Fruit fly (Drosophila melanogaster) whole organism, prepupa: Measurements from ENCODE around the gene CG16815.

Experiments used
- Blimp-1 ChIP-seq: fragments of 200-800 bp; sonication (Bioruptor generic); optimal IDR thresholded peaks from 3 replicates; lab custom pipeline; 2017; ENCODE audit warnings: missing biosample characterization, missing genetic modification characterization, mild to moderate bottlenecking, moderate library complexity, missing genetic modification reagents
- CG10669 ChIP-seq: fragments of 200-800 bp; sonication (Bioruptor generic); optimal IDR thresholded peaks from 3 replicates; lab custom pipeline; 2018; ENCODE audit warnings: missing biosample characterization, mild to moderate bottlenecking, missing genetic modification characterization, moderate library complexity
- CG11902 ChIP-seq: fragments of 200-800 bp; sonication (Bioruptor generic); optimal IDR thresholded peaks from 3 replicates; lab custom pipeline; 2016; ENCODE audit warnings: missing biosample characterization, missing genetic modification characterization
- CG15336 ChIP-seq: fragments of 200-800 bp; sonication (Bioruptor generic); IDR thresholded peaks from 2 replicates; pipeline ENCODE4 v1.3.6; 2022; ENCODE audit warnings: missing biosample characterization, missing genetic modification characterization
- CG1621 ChIP-seq: fragments of 200-800 bp; sonication (Bioruptor generic); optimal IDR thresholded peaks from 3 replicates; lab custom pipeline; 2018; ENCODE audit warnings: missing biosample characterization, mild to moderate bottlenecking, missing genetic modification characterization
- CG16779 ChIP-seq: fragments of 200-800 bp; sonication (Bioruptor generic); optimal IDR thresholded peaks from 3 replicates; lab custom pipeline; 2017; ENCODE audit warnings: missing biosample characterization, mild to moderate bottlenecking, missing genetic modification characterization
- CG31627 ChIP-seq: fragments of 200-800 bp; sonication (Bioruptor generic); optimal IDR thresholded peaks from 3 replicates; lab custom pipeline; 2016; ENCODE audit warnings: missing biosample characterization, missing genetic modification characterization
- CG34406 ChIP-seq: fragments of 200-800 bp; sonication (Bioruptor generic); optimal IDR thresholded peaks from 3 replicates; lab custom pipeline; 2016; ENCODE audit warnings: missing biosample characterization, missing genetic modification characterization
- CG4318 ChIP-seq: fragments of 200-800 bp; sonication (Bioruptor generic); optimal IDR thresholded peaks from 3 replicates; lab custom pipeline; 2017; ENCODE audit warnings: missing biosample characterization, mild to moderate bottlenecking, missing genetic modification characterization
- CG6276 ChIP-seq: fragments of 200-800 bp; sonication (Bioruptor generic); optimal IDR thresholded peaks from 2 replicates; lab custom pipeline; 2017; ENCODE audit warnings: missing biosample characterization, mild to moderate bottlenecking, missing genetic modification characterization
- CG6792 ChIP-seq: fragments of 200-800 bp; sonication (Bioruptor generic); optimal IDR thresholded peaks from 3 replicates; lab custom pipeline; 2016; ENCODE audit warnings: missing biosample characterization, missing genetic modification characterization
- CG6854 ChIP-seq: fragments of 200-800 bp; sonication (Bioruptor generic); optimal IDR thresholded peaks from 2 replicates; lab custom pipeline; 2017; ENCODE audit warnings: missing biosample characterization, mild to moderate bottlenecking, missing genetic modification characterization
- CG8119 ChIP-seq: fragments of 200-800 bp; sonication (Bioruptor generic); IDR thresholded peaks from 3 replicates; pipeline ENCODE4 v1.3.6; 2022; ENCODE audit warnings: missing biosample characterization, missing genetic modification characterization
- CG9139 ChIP-seq: fragments of 200-800 bp; sonication (Bioruptor generic); optimal IDR thresholded peaks from 3 replicates; lab custom pipeline; 2017; ENCODE audit warnings: missing biosample characterization, mild to moderate bottlenecking, missing genetic modification characterization
- Eip75B ChIP-seq: fragments of 200-800 bp; sonication (Bioruptor generic); optimal IDR thresholded peaks from 3 replicates; lab custom pipeline; 2016; ENCODE audit warnings: missing biosample characterization, missing genetic modification characterization
- Eip93F ChIP-seq: fragments of 200-800 bp; sonication (Bioruptor generic); optimal IDR thresholded peaks from 2 replicates; lab custom pipeline; 2016; ENCODE audit warnings: missing biosample characterization, mild to moderate bottlenecking, missing genetic modification characterization
- Ets21C ChIP-seq: fragments of 200-800 bp; sonication (Bioruptor generic); optimal IDR thresholded peaks from 3 replicates; lab custom pipeline; 2016; ENCODE audit warnings: missing biosample characterization, missing genetic modification characterization
- Ets96B ChIP-seq: fragments of 200-800 bp; optimal IDR thresholded peaks from 2 replicates; lab custom pipeline; 2019; ENCODE audit warnings: missing biosample characterization, mild to moderate bottlenecking, missing genetic modification characterization, moderate library complexity
- Gug ChIP-seq: fragments of 200-800 bp; sonication (Bioruptor generic); IDR thresholded peaks from 2 replicates; pipeline ENCODE4 v1.3.6; 2022; ENCODE audit warnings: missing biosample characterization, missing genetic modification characterization
- Hr4 ChIP-seq: fragments of 200-800 bp; sonication (Bioruptor generic); optimal IDR thresholded peaks from 3 replicates; lab custom pipeline; 2016; ENCODE audit warnings: missing biosample characterization, missing genetic modification characterization
- Lpt ChIP-seq: fragments of 200-800 bp; sonication (Bioruptor generic); optimal IDR thresholded peaks from 3 replicates; lab custom pipeline; 2016; ENCODE audit warnings: missing biosample characterization, missing genetic modification characterization
- Met ChIP-seq: fragments of 200-800 bp; sonication (Bioruptor generic); optimal IDR thresholded peaks from 3 replicates; lab custom pipeline; 2016; ENCODE audit warnings: missing biosample characterization, missing genetic modification characterization
- Sox102F ChIP-seq: fragments of 200-800 bp; sonication (Bioruptor generic); optimal IDR thresholded peaks from 2 replicates; lab custom pipeline; 2016; ENCODE audit warnings: missing biosample characterization, mild to moderate bottlenecking, missing genetic modification characterization
- acj6 ChIP-seq: fragments of 200-800 bp; sonication (Bioruptor generic); optimal IDR thresholded peaks from 3 replicates; lab custom pipeline; 2016; ENCODE audit warnings: missing biosample characterization, missing genetic modification characterization
- cyc ChIP-seq: fragments of 200-800 bp; sonication (Bioruptor generic); optimal IDR thresholded peaks from 3 replicates; lab custom pipeline; 2016; ENCODE audit warnings: missing biosample characterization, missing genetic modification characterization
- dac ChIP-seq: fragments of 200-800 bp; sonication (Bioruptor generic); optimal IDR thresholded peaks from 2 replicates; lab custom pipeline; 2017; ENCODE audit warnings: missing biosample characterization, mild to moderate bottlenecking, missing genetic modification characterization
- dsx ChIP-seq: fragments of 200-800 bp; optimal IDR thresholded peaks from 3 replicates; lab custom pipeline; 2019; ENCODE audit warnings: missing biosample characterization, mild to moderate bottlenecking, missing genetic modification characterization, moderate library complexity; ENCODE audit not compliant: poor library complexity, severe bottlenecking
- fd85E ChIP-seq: fragments of 200-800 bp; sonication (Bioruptor generic); optimal IDR thresholded peaks from 3 replicates; lab custom pipeline; 2016; ENCODE audit warnings: missing biosample characterization, missing genetic modification characterization
- lz ChIP-seq: fragments of 200-800 bp; sonication (Bioruptor generic); optimal IDR thresholded peaks from 3 replicates; lab custom pipeline; 2016; ENCODE audit warnings: missing biosample characterization, missing genetic modification characterization
- spab ChIP-seq: fragments of 200-800 bp; sonication (Bioruptor generic); optimal IDR thresholded peaks from 2 replicates; lab custom pipeline; 2017; ENCODE audit warnings: missing biosample characterization, mild to moderate bottlenecking, missing genetic modification characterization, missing genetic modification reagents
- ss ChIP-seq, 2 experiments: fragments of 200-800 bp; sonication (Bioruptor generic); optimal IDR thresholded peaks; 2 replicates in 1 of 2; 3 replicates in 1 of 2; lab custom pipeline; 2017 to 2018; ENCODE audit warnings: mild to moderate bottlenecking in 2 of 2, missing biosample characterization in 2 of 2, missing genetic modification characterization in 2 of 2, moderate library complexity in 1 of 2
- svp ChIP-seq: fragments of 200-800 bp; sonication (Bioruptor generic); peaks from one replicate; lab custom pipeline; 2016; ENCODE audit warnings: missing biosample characterization, missing genetic modification characterization

Gene CG16815

dm6 chr2L:13234610-13235489, 5.2 kb downstream of the CG16815 start, which contains the start of gene Mabi:
TSS of gene Mabi (minus strand) at chr2L:13234660.
- TF ChIP-seq dac (no peak), Hr4 (GFP tag; lab: Kevin White, UChicago) (no peak), Eip93F (no peak), CG4318 (GFP tag; lab: Kevin White, UChicago) (no peak), acj6 (no peak), Sox102F (GFP tag; lab: Kevin White, UChicago) (no peak), CG8119 (GFP tag; lab: Robert Waterston, UW) (no peak), CG10669 (no peak), Eip75B (GFP tag; lab: Kevin White, UChicago) (no peak), Ets96B (tag; lab: Kevin White, UChicago) (no peak), CG34406 (no peak), CG6854 (GFP tag; lab: Kevin White, UChicago) (no peak), Gug (no peak)

dm6 chr2L:13236194-13236593, 6.6 kb downstream of the CG16815 start, which contains the start of gene Jhbp14:
TSS of gene Jhbp14 (plus strand) at chr2L:13236494.
- TF ChIP-seq CG6276 (GFP tag; lab: Kevin White, UChicago), result no peak
- no peak for TF ChIP-seq fd85E
- no peak for TF ChIP-seq Eip93F
- TF ChIP-seq CG31627, result no peak
- no peak for TF ChIP-seq CG9139 (GFP tag; lab: Kevin White, UChicago)
- no peak for TF ChIP-seq CG11902
- no peak for TF ChIP-seq Ets21C (GFP tag; lab: Kevin White, UChicago)
- TF ChIP-seq CG15336 (GFP tag; lab: Robert Waterston, UW), result no peak
- no peak for TF ChIP-seq Blimp-1 (GFP tag; lab: Kevin White, UChicago)
- no peak for TF ChIP-seq ss (GFP tag; optimal IDR thresholded peaks at IDR 0.05; lab: Kevin White, UChicago)
- no peak for TF ChIP-seq Lpt
- no peak for TF ChIP-seq Sox102F (GFP tag; lab: Kevin White, UChicago)
- no peak for TF ChIP-seq cyc
- TF ChIP-seq Met (GFP tag; lab: Kevin White, UChicago), result no peak

- TF ChIP-seq CG6792 (GFP tag; lab: Kevin White, UChicago) (no peak), lz (no peak), CG1621 (tag; lab: Kevin White, UChicago) (no peak), spab (GFP tag; lab: Kevin White, UChicago) (no peak), dsx (GFP tag; lab: Kevin White, UChicago) (no peak)
These were observed 10.1 kb downstream of the CG16815 start, which contains the start of gene Jhbp13 for dm6 chr2L:13239689-13240088. TSS of gene Jhbp13 (plus strand) at chr2L:13239989.

- TF ChIP-seq svp (GFP tag; lab: Kevin White, UChicago), result peak; percentile 17
- TF ChIP-seq CG16779, result no peak
- TF ChIP-seq CG15336 (GFP tag; lab: Robert Waterston, UW), result no peak
- TF ChIP-seq CG4318 (GFP tag; lab: Kevin White, UChicago), result no peak
- TF ChIP-seq lz, result no peak
These were observed 15.2 kb downstream of the CG16815 start for dm6 chr2L:13244759-13245308.
